Fruit fly (Drosophila melanogaster) whole organism, embryonic: Measurements from ENCODE around the gene CG18749.

Source experiments
- CG10209 ChIP-seq: fragments of 200-800 bp; sonication (Bioruptor generic); optimal IDR thresholded peaks from 3 replicates; lab custom pipeline; 2017; ENCODE audit warnings: missing biosample characterization, mild to moderate bottlenecking, missing genetic modification characterization, missing genetic modification reagents
- CG12299 ChIP-seq: fragments of 200-800 bp; sonication (Bioruptor generic); optimal IDR thresholded peaks from 2 replicates; lab custom pipeline; 2018; ENCODE audit warnings: missing biosample characterization, mild to moderate bottlenecking, missing genetic modification characterization
- CG12659 ChIP-seq: fragments of 200-800 bp; sonication (Bioruptor generic); optimal IDR thresholded peaks from 3 replicates; lab custom pipeline; 2017; ENCODE audit warnings: mild to moderate bottlenecking, missing biosample characterization, missing genetic modification reagents, missing genetic modification characterization
- CG16863 ChIP-seq: fragments of 200-800 bp; sonication (Bioruptor generic); optimal IDR thresholded peaks from 3 replicates; lab custom pipeline; 2016; ENCODE audit warnings: missing biosample characterization, missing genetic modification characterization
- CG17568 ChIP-seq: fragments of 200-800 bp; sonication (Bioruptor generic); optimal IDR thresholded peaks from 2 replicates; lab custom pipeline; 2018; ENCODE audit warnings: missing biosample characterization, mild to moderate bottlenecking, missing genetic modification characterization, moderate library complexity
- CG18262 ChIP-seq: fragments of 200-800 bp; optimal IDR thresholded peaks from 3 replicates; lab custom pipeline; 2019; ENCODE audit warnings: missing biosample characterization, mild to moderate bottlenecking, missing genetic modification characterization, moderate library complexity
- CG1832 ChIP-seq: fragments of 200-800 bp; sonication (Bioruptor generic); optimal IDR thresholded peaks from 2 replicates; lab custom pipeline; 2017; ENCODE audit warnings: missing biosample characterization, mild to moderate bottlenecking, missing genetic modification characterization, inconsistent platforms
- CG31441 ChIP-seq: fragments of 200-800 bp; sonication (Bioruptor generic); IDR thresholded peaks from 2 replicates; pipeline ENCODE4 v1.3.6; 2022; ENCODE audit warnings: missing biosample characterization, missing genetic modification characterization
- CG3163 ChIP-seq: fragments of 200-800 bp; sonication (Bioruptor generic); optimal IDR thresholded peaks from 3 replicates; lab custom pipeline; 2016; ENCODE audit warnings: missing biosample characterization, missing genetic modification characterization
- CG33557 ChIP-seq: fragments of 200-800 bp; sonication (Bioruptor generic); optimal IDR thresholded peaks from 2 replicates; lab custom pipeline; 2019; ENCODE audit warnings: missing biosample characterization, mild to moderate bottlenecking, missing genetic modification characterization, moderate library complexity
- CG3838 ChIP-seq: fragments of 200-800 bp; sonication (Bioruptor generic); optimal IDR thresholded peaks from 3 replicates; lab custom pipeline; 2016; ENCODE audit warnings: missing biosample characterization, missing genetic modification characterization
- CG4328 ChIP-seq: fragments of 200-800 bp; sonication (Bioruptor generic); optimal IDR thresholded peaks from 3 replicates; lab custom pipeline; 2017; ENCODE audit warnings: missing biosample characterization, missing genetic modification reagents, missing genetic modification characterization
- CG5245 ChIP-seq: fragments of 200-800 bp; sonication (Bioruptor generic); optimal IDR thresholded peaks from 3 replicates; lab custom pipeline; 2016; ENCODE audit warnings: missing biosample characterization, missing genetic modification characterization
- CG9932 ChIP-seq: fragments of 200-800 bp; sonication (Bioruptor generic); IDR thresholded peaks from 2 replicates; pipeline ENCODE4 v1.3.6; 2022; ENCODE audit warnings: missing biosample characterization, missing genetic modification characterization
- Dad ChIP-seq: fragments of 200-800 bp; sonication (Bioruptor generic); optimal IDR thresholded peaks from 3 replicates; lab custom pipeline; 2016; ENCODE audit warnings: missing biosample characterization, missing genetic modification characterization
- HLH3B ChIP-seq: fragments of 200-800 bp; sonication (Bioruptor generic); IDR thresholded peaks from 2 replicates; pipeline ENCODE4 v1.3.6; 2022; ENCODE audit warnings: missing biosample characterization, missing genetic modification characterization
- Hand ChIP-seq: fragments of 200-800 bp; sonication (Bioruptor generic); optimal IDR thresholded peaks from 2 replicates; lab custom pipeline; 2017; ENCODE audit warnings: mild to moderate bottlenecking, missing biosample characterization, missing genetic modification reagents, missing genetic modification characterization
- Kr ChIP-seq: fragments of 200-800 bp; sonication (Bioruptor generic); optimal IDR thresholded peaks from 2 replicates; lab custom pipeline; 2017; ENCODE audit warnings: missing biosample characterization, mild to moderate bottlenecking, missing genetic modification characterization
- MTF-1 ChIP-seq: fragments of 200-800 bp; sonication (Bioruptor generic); optimal IDR thresholded peaks from 2 replicates; lab custom pipeline; 2018; ENCODE audit warnings: missing biosample characterization, mild to moderate bottlenecking, missing genetic modification characterization, borderline replicate concordance
- Mrtf ChIP-seq: fragments of 200-800 bp; sonication (Bioruptor generic); IDR thresholded peaks from 3 replicates; pipeline ENCODE4 v1.3.6; 2022; ENCODE audit warnings: missing biosample characterization, missing genetic modification characterization
- Oli ChIP-seq: fragments of 200-800 bp; sonication (Bioruptor generic); optimal IDR thresholded peaks from 2 replicates; lab custom pipeline; 2018; ENCODE audit warnings: missing biosample characterization, mild to moderate bottlenecking, missing genetic modification characterization, moderate library complexity
- Sox102F ChIP-seq: fragments of 200-800 bp; sonication (Bioruptor generic); optimal IDR thresholded peaks from 2 replicates; lab custom pipeline; 2018; ENCODE audit warnings: missing biosample characterization, mild to moderate bottlenecking, missing genetic modification characterization, moderate library complexity
- Sry-δ ChIP-seq: fragments of 200-800 bp; sonication (Bioruptor generic); optimal IDR thresholded peaks from 2 replicates; lab custom pipeline; 2016; ENCODE audit warnings: missing biosample characterization, missing genetic modification characterization
- Stat92E ChIP-seq, 3 experiments: fragments of >200 bp in 2 of 3; fragments of 200-800 bp in 1 of 3; sonication (Bioruptor generic) in 1 of 3; optimal IDR thresholded peaks; 2 replicates each; lab custom pipeline; 2017 to 2019; ENCODE audit warnings: missing biosample characterization in 3 of 3, missing genetic modification characterization in 3 of 3, mild to moderate bottlenecking in 1 of 3, moderate library complexity in 1 of 3
- Taf1 ChIP-seq: fragments of 200-800 bp; sonication (Bioruptor generic); IDR thresholded peaks from 2 replicates; pipeline ENCODE4 v1.3.6; 2022; ENCODE audit warnings: missing biosample characterization, missing genetic modification characterization
- Usf ChIP-seq: fragments of 200-800 bp; sonication (Bioruptor generic); optimal IDR thresholded peaks from 2 replicates; lab custom pipeline; 2017; ENCODE audit warnings: missing genotype, missing biosample characterization, missing genetic modification characterization
- al ChIP-seq: fragments of 200-800 bp; sonication (Bioruptor generic); IDR thresholded peaks from 2 replicates; pipeline ENCODE4 v1.3.6; 2022; ENCODE audit warnings: missing biosample characterization, missing genetic modification characterization
- bbx ChIP-seq: fragments of 200-800 bp; sonication (Bioruptor generic); IDR thresholded peaks from 2 replicates; pipeline ENCODE4 v1.3.6; 2022; ENCODE audit warnings: missing biosample characterization, missing genetic modification characterization; ENCODE audit not compliant: partially characterized antibody
- bcd ChIP-seq: fragments of 200-800 bp; sonication (Bioruptor generic); optimal IDR thresholded peaks from 2 replicates; lab custom pipeline; 2017; ENCODE audit warnings: missing biosample characterization, mild to moderate bottlenecking, missing genetic modification characterization
- bigmax ChIP-seq: fragments of 200-800 bp; sonication (Bioruptor generic); optimal IDR thresholded peaks from 2 replicates; lab custom pipeline; 2018; ENCODE audit warnings: missing biosample characterization, mild to moderate bottlenecking, missing genetic modification characterization
- cad ChIP-seq: fragments of >200 bp; optimal IDR thresholded peaks from 2 replicates; lab custom pipeline; 2017; ENCODE audit warnings: missing biosample characterization, missing genetic modification characterization
- caup ChIP-seq: fragments of 200-800 bp; sonication (Bioruptor generic); optimal IDR thresholded peaks from 3 replicates; lab custom pipeline; 2017; ENCODE audit warnings: missing biosample characterization, mild to moderate bottlenecking, missing genetic modification characterization, moderate library complexity; ENCODE audit not compliant: severe bottlenecking
- chm ChIP-seq: fragments of 200-800 bp; sonication (Bioruptor generic); IDR thresholded peaks from 2 replicates; pipeline ENCODE4 v1.3.6; 2022; ENCODE audit warnings: missing biosample characterization, missing genetic modification characterization
- ewg ChIP-seq: fragments of 200-800 bp; sonication (Bioruptor generic); optimal IDR thresholded peaks from 3 replicates; lab custom pipeline; 2017; ENCODE audit warnings: mild to moderate bottlenecking, missing biosample characterization, missing genetic modification reagents, missing genetic modification characterization
- gcm2 ChIP-seq: fragments of 200-800 bp; sonication (Bioruptor generic); optimal IDR thresholded peaks from 2 replicates; lab custom pipeline; 2016; ENCODE audit warnings: missing biosample characterization, missing genetic modification characterization
- hth ChIP-seq: fragments of >200 bp; optimal IDR thresholded peaks from 2 replicates; lab custom pipeline; 2017; ENCODE audit warnings: inconsistent platforms
- ind ChIP-seq: fragments of 200-800 bp; sonication (Bioruptor generic); optimal IDR thresholded peaks from 3 replicates; lab custom pipeline; 2016; ENCODE audit warnings: missing biosample characterization, missing genetic modification characterization
- kay ChIP-seq: fragments of 200-800 bp; sonication (Bioruptor generic); optimal IDR thresholded peaks from 2 replicates; lab custom pipeline; 2016; ENCODE audit warnings: missing biosample characterization, missing genetic modification characterization
- lilli ChIP-seq: fragments of 200-800 bp; sonication (Bioruptor generic); optimal IDR thresholded peaks from 3 replicates; lab custom pipeline; 2016; ENCODE audit warnings: missing biosample characterization, missing genetic modification characterization
- lmd ChIP-seq: fragments of 200-800 bp; sonication (Bioruptor generic); IDR thresholded peaks from 2 replicates; pipeline ENCODE4 v1.3.6; 2022; ENCODE audit warnings: missing biosample characterization, missing genetic modification characterization
- mirr ChIP-seq: fragments of 200-800 bp; sonication (Bioruptor generic); optimal IDR thresholded peaks from 3 replicates; lab custom pipeline; 2018; ENCODE audit warnings: missing biosample characterization, mild to moderate bottlenecking, missing genetic modification characterization
- mld ChIP-seq: fragments of 200-800 bp; sonication (Bioruptor generic); IDR thresholded peaks from 3 replicates; pipeline ENCODE4 v1.3.6; 2022; ENCODE audit warnings: missing biosample characterization, missing genetic modification characterization; ENCODE audit not compliant: partially characterized antibody
- scrt ChIP-seq: fragments of 200-800 bp; sonication (Bioruptor generic); optimal IDR thresholded peaks from 2 replicates; lab custom pipeline; 2018; ENCODE audit warnings: missing biosample characterization, mild to moderate bottlenecking, missing genetic modification characterization, moderate library complexity
- seq ChIP-seq: fragments of 200-800 bp; sonication (Bioruptor generic); IDR thresholded peaks from 2 replicates; pipeline ENCODE4 v1.3.6; 2022; ENCODE audit warnings: missing biosample characterization, missing genetic modification characterization
- sim ChIP-seq: fragments of 200-800 bp; sonication (Bioruptor generic); IDR thresholded peaks from 2 replicates; pipeline ENCODE4 v1.3.6; 2022; ENCODE audit warnings: missing biosample characterization, missing genetic modification characterization
- slou ChIP-seq: fragments of 200-800 bp; sonication (Bioruptor generic); optimal IDR thresholded peaks from 3 replicates; lab custom pipeline; 2016; ENCODE audit warnings: missing biosample characterization, missing genetic modification characterization
- tgo ChIP-seq: fragments of 200-800 bp; sonication (Bioruptor generic); IDR thresholded peaks from 3 replicates; pipeline ENCODE4 v1.3.6; 2022; ENCODE audit warnings: missing biosample characterization, missing genetic modification characterization
- twi ChIP-seq: fragments of 200-800 bp; optimal IDR thresholded peaks from 2 replicates; lab custom pipeline; 2019; ENCODE audit warnings: missing biosample characterization, mild to moderate bottlenecking, missing genetic modification characterization, moderate library complexity
- tx ChIP-seq: fragments of 200-800 bp; sonication (Bioruptor generic); optimal IDR thresholded peaks from 2 replicates; lab custom pipeline; 2016; ENCODE audit warnings: missing biosample characterization, missing genetic modification characterization
- unpg ChIP-seq: fragments of 200-800 bp; sonication (Bioruptor generic); optimal IDR thresholded peaks from 3 replicates; lab custom pipeline; 2018; ENCODE audit warnings: missing biosample characterization, mild to moderate bottlenecking, missing genetic modification characterization, moderate library complexity
- zf30C ChIP-seq: fragments of 200-800 bp; sonication (Bioruptor generic); optimal IDR thresholded peaks from 3 replicates; lab custom pipeline; 2018; ENCODE audit warnings: missing biosample characterization, mild to moderate bottlenecking, missing genetic modification characterization

The CG18749 gene

dm6 chr3R:8243720-8244119, at the start of gene CG18749, which contains the start of the genes CG9636 and CG33722:
Gene CG18749, plus strand, starts transcription at chr3R:8244055.
Gene CG9636, minus strand, starts transcription at chr3R:8243792.
Gene CG33722, plus strand, starts transcription at chr3R:8244055.
- no peak for TF ChIP-seq CG3163 (GFP tag; lab: Kevin White, UChicago)
- peak; percentile 50 for TF ChIP-seq caup (GFP tag; lab: Kevin White, UChicago)
- peak; percentile 74 for TF ChIP-seq CG31441 (GFP tag; lab: Robert Waterston, UW)
- peak; percentile 34 for TF ChIP-seq CG10209 (GFP tag; lab: Kevin White, UChicago)
- no peak; the same call in 1 of the 2 replicates for TF ChIP-seq chm (GFP tag; lab: Robert Waterston, UW)
- peak; percentile 36 for TF ChIP-seq ewg (GFP tag; lab: Kevin White, UChicago)
- TF ChIP-seq CG4328, result peak; percentile 7
- TF ChIP-seq Dad (GFP tag; lab: Kevin White, UChicago), result peak; percentile 53
- no peak for TF ChIP-seq Mrtf (GFP tag; lab: Robert Waterston, UW)
- peak; percentile 48; the same call in 1 of the 2 replicates for TF ChIP-seq al
- peak; percentile 68 for TF ChIP-seq Sox102F (GFP tag; lab: Kevin White, UChicago)
- peak; percentile 68 for TF ChIP-seq tgo
- TF ChIP-seq bigmax (GFP tag; lab: Kevin White, UChicago), result no peak
- TF ChIP-seq Usf (GFP tag; lab: Kevin White, UChicago), result no peak
- peak; percentile 76 for TF ChIP-seq CG18262 (tag; lab: Kevin White, UChicago)
- TF ChIP-seq MTF-1 (GFP tag; lab: Kevin White, UChicago), result no peak
- no peak for TF ChIP-seq CG3838 (GFP tag; lab: Kevin White, UChicago)
- TF ChIP-seq CG9932, result peak; percentile 77
- no peak for TF ChIP-seq Kr (GFP tag; lab: Kevin White, UChicago)
- TF ChIP-seq CG16863 (GFP tag; lab: Kevin White, UChicago), result no peak
- peak; percentile 87 for TF ChIP-seq lilli (GFP tag; lab: Kevin White, UChicago)
- peak; percentile 89 for TF ChIP-seq bbx
- TF ChIP-seq Sry-δ (GFP tag; lab: Kevin White, UChicago), result peak; percentile 81
- TF ChIP-seq Stat92E (GFP tag; optimal IDR thresholded peaks at IDR 0.05; lab: Kevin White, UChicago), result peak in 1 of 3 experiments; percentile 74
- TF ChIP-seq ind, result peak; percentile 71
- TF ChIP-seq bcd, result peak; percentile 52
- peak; percentile 72 for TF ChIP-seq unpg (GFP tag; lab: Kevin White, UChicago)
- TF ChIP-seq CG33557 (GFP tag; lab: Kevin White, UChicago), result peak; percentile 74
- peak; percentile 45 for TF ChIP-seq CG5245 (GFP tag; lab: Kevin White, UChicago)
- TF ChIP-seq Oli (tag; lab: Kevin White, UChicago), result peak; percentile 36
- TF ChIP-seq Hand (GFP tag; lab: Kevin White, UChicago), result peak; percentile 41
- peak; percentile 60; the same call in 1 of the 2 replicates for TF ChIP-seq HLH3B (GFP tag; lab: Robert Waterston, UW)
- no peak for TF ChIP-seq CG1832 (GFP tag; lab: Kevin White, UChicago)
- no peak for TF ChIP-seq Taf1 (GFP tag; lab: Robert Waterston, UW)
- TF ChIP-seq kay (GFP tag; lab: Kevin White, UChicago), result peak; percentile 43
- TF ChIP-seq scrt (GFP tag; lab: Kevin White, UChicago), result peak; percentile 41
- peak; percentile 60 for TF ChIP-seq CG12299
- no peak for TF ChIP-seq hth
- TF ChIP-seq mld (GFP tag; lab: Robert Waterston, UW), result peak; percentile 90
- peak; percentile 27 for TF ChIP-seq slou
- TF ChIP-seq lmd (GFP tag; lab: Robert Waterston, UW), result peak; percentile 62
- TF ChIP-seq tx, result no peak
- peak; percentile 38 for TF ChIP-seq mirr
- TF ChIP-seq cad (GFP tag; lab: Kevin White, UChicago), result no peak
- no peak for TF ChIP-seq zf30C (GFP tag; lab: Kevin White, UChicago)
- TF ChIP-seq seq (GFP tag; lab: Robert Waterston, UW), result no peak; the same call in 1 of the 2 replicates
- TF ChIP-seq twi, result peak; percentile 56
- no peak for TF ChIP-seq gcm2 (GFP tag; lab: Kevin White, UChicago)
- no peak for TF ChIP-seq sim (GFP tag; lab: Robert Waterston, UW)
- TF ChIP-seq CG12659 (GFP tag; lab: Kevin White, UChicago), result peak; percentile 86
- peak; percentile 59 for TF ChIP-seq CG17568 (GFP tag; lab: Kevin White, UChicago)
